Worm (Caenorhabditis elegans) whole organism, L1 larva: ENCODE measurements around the gene shw-3.
A peak's percentile ranks its signal among the peaks of the same experiment; 100 is the strongest.

Experiments used
- C16A3.4 ChIP-seq: fragments of 150-350 bp; optimal IDR thresholded peaks from 2 replicates; lab custom pipeline; 2014; ENCODE audit warnings: missing biosample characterization, missing genetic modification characterization
- F16B12.6 ChIP-seq: fragments of 150-350 bp; optimal IDR thresholded peaks from 2 replicates; lab custom pipeline; 2014; ENCODE audit warnings: missing biosample characterization, missing genetic modification characterization
- aha-1 ChIP-seq: fragments of 150-350 bp; optimal IDR thresholded peaks from 2 replicates; lab custom pipeline; 2014; ENCODE audit warnings: missing biosample characterization, missing genetic modification characterization
- aly-2 ChIP-seq: fragments of 150-350 bp; optimal IDR thresholded peaks from 2 replicates; lab custom pipeline; 2014; ENCODE audit warnings: missing biosample characterization, missing genetic modification characterization
- blmp-1 ChIP-seq: fragments of 150-350 bp; optimal IDR thresholded peaks from 2 replicates; lab custom pipeline; 2014; ENCODE audit warnings: missing biosample characterization, missing genetic modification characterization
- ceh-82 ChIP-seq, 3 experiments: fragments of 150-350 bp in 1 of 3; sonication (generic microtip) in 2 of 3; optimal IDR thresholded peaks; 2 replicates each; lab custom pipeline; 2014 to 2017; ENCODE audit warnings: missing biosample characterization in 3 of 3, missing genetic modification characterization in 3 of 3
- ceh-90 ChIP-seq: sonication (generic microtip); optimal IDR thresholded peaks from 2 replicates; lab custom pipeline; 2016; ENCODE audit warnings: missing genetic modification characterization, missing compliant biosample characterization
- ces-1 ChIP-seq: fragments of 150-350 bp; optimal IDR thresholded peaks from 2 replicates; lab custom pipeline; 2014; ENCODE audit warnings: missing biosample characterization, missing genetic modification reagents, missing genetic modification characterization
- dpl-1 ChIP-seq, 3 experiments: fragments of 150-350 bp in 2 of 3; sonication (generic microtip) in 1 of 3; optimal IDR thresholded peaks; 2 replicates each; lab custom pipeline; 2014 to 2017; ENCODE audit warnings: missing biosample characterization in 3 of 3, missing genetic modification characterization in 3 of 3, missing genetic modification reagents in 3 of 3
- dsc-1 ChIP-seq: sonication (generic microtip); optimal IDR thresholded peaks from 2 replicates; lab custom pipeline; 2016; ENCODE audit warnings: mild to moderate bottlenecking, missing genetic modification characterization, missing compliant biosample characterization
- efl-1 ChIP-seq, 4 experiments: fragments of 150-350 bp; optimal IDR thresholded peaks in 3 of 4; peaks in 1 of 4; 1 replicate in 1 of 4; 2 replicates in 3 of 4; lab custom pipeline; 2014; ENCODE audit warnings: missing biosample characterization in 2 of 4, missing genetic modification characterization in 2 of 4, missing genetic modification reagents in 2 of 4
- egl-13 ChIP-seq: sonication (generic microtip); optimal IDR thresholded peaks from 2 replicates; lab custom pipeline; 2016; ENCODE audit warnings: missing genotype, missing genetic modification reagents, missing genetic modification characterization, missing compliant biosample characterization
- ets-5 ChIP-seq: fragments of 200-800 bp; sonication (Bioruptor generic); IDR thresholded peaks from 2 replicates; pipeline ENCODE4 v1.3.6; 2022; ENCODE audit warnings: missing genetic modification characterization, missing compliant biosample characterization
- fos-1 ChIP-seq: fragments of 150-350 bp; optimal IDR thresholded peaks from 2 replicates; lab custom pipeline; 2014; ENCODE audit warnings: missing biosample characterization, missing genetic modification characterization
- grh-1 ChIP-seq: fragments of 200-800 bp; sonication (Bioruptor generic); IDR thresholded peaks from 2 replicates; pipeline ENCODE4 v1.3.6; 2022; ENCODE audit warnings: missing genetic modification reagents, missing genetic modification characterization, missing compliant biosample characterization
- hlh-17 ChIP-seq: fragments of 200-800 bp; sonication (Bioruptor generic); optimal IDR thresholded peaks from 2 replicates; lab custom pipeline; 2018; ENCODE audit warnings: missing genetic modification characterization, mild to moderate bottlenecking, missing compliant biosample characterization, moderate library complexity, borderline replicate concordance
- hlh-4 ChIP-seq: sonication (generic microtip); optimal IDR thresholded peaks from 2 replicates; lab custom pipeline; 2016; ENCODE audit warnings: mild to moderate bottlenecking, missing genetic modification characterization, missing compliant biosample characterization
- isw-1 ChIP-seq: fragments of 200-800 bp; sonication (Bioruptor generic); IDR thresholded peaks from 2 replicates; pipeline ENCODE4 v1.3.6; 2022; ENCODE audit warnings: missing genetic modification characterization, missing compliant biosample characterization
- jun-1 ChIP-seq: fragments of 150-350 bp; optimal IDR thresholded peaks from 2 replicates; lab custom pipeline; 2014; ENCODE audit warnings: missing biosample characterization, missing genetic modification reagents, missing genetic modification characterization
- lin-14 ChIP-seq: fragments of 200-800 bp; sonication (Bioruptor generic); optimal IDR thresholded peaks from 2 replicates; lab custom pipeline; 2018; ENCODE audit warnings: mild to moderate bottlenecking, missing genetic modification characterization, moderate library complexity, missing compliant biosample characterization
- lin-35 ChIP-seq, 2 experiments: fragments of 150-350 bp; optimal IDR thresholded peaks; 2 replicates each; lab custom pipeline; 2014; ENCODE audit warnings: missing biosample characterization in 2 of 2, missing genetic modification characterization in 2 of 2, missing genetic modification reagents in 2 of 2
- lin-39 ChIP-seq: fragments of 150-350 bp; optimal IDR thresholded peaks from 2 replicates; lab custom pipeline; 2014; ENCODE audit warnings: missing biosample characterization, missing genetic modification reagents, missing genetic modification characterization
- lir-3 ChIP-seq: sonication (generic microtip); optimal IDR thresholded peaks from 2 replicates; lab custom pipeline; 2016; ENCODE audit warnings: mild to moderate bottlenecking, missing genetic modification characterization, moderate library complexity, missing compliant biosample characterization; ENCODE audit not compliant: poor library complexity
- lsy-2 ChIP-seq, 2 experiments: fragments of 150-350 bp; optimal IDR thresholded peaks; 2 replicates each; lab custom pipeline; 2014; ENCODE audit warnings: missing biosample characterization in 2 of 2, missing genetic modification characterization in 2 of 2
- mab-9 ChIP-seq: fragments of 200-800 bp; sonication (Bioruptor generic); IDR thresholded peaks from 2 replicates; pipeline ENCODE4 v1.3.6; 2022; ENCODE audit warnings: missing genetic modification reagents, missing genetic modification characterization, missing compliant biosample characterization
- mep-1 ChIP-seq: fragments of 150-350 bp; optimal IDR thresholded peaks from 2 replicates; lab custom pipeline; 2014; ENCODE audit warnings: missing biosample characterization, missing genetic modification characterization
- nhr-11 ChIP-seq: fragments of 150-350 bp; optimal IDR thresholded peaks from 2 replicates; lab custom pipeline; 2014; ENCODE audit warnings: missing biosample characterization, missing genetic modification characterization
- nhr-20 ChIP-seq: sonication (generic microtip); optimal IDR thresholded peaks from 2 replicates; lab custom pipeline; 2016; ENCODE audit warnings: mild to moderate bottlenecking, missing genetic modification characterization, missing compliant biosample characterization
- nhr-237 ChIP-seq: fragments of 150-350 bp; optimal IDR thresholded peaks from 2 replicates; lab custom pipeline; 2014; ENCODE audit warnings: missing biosample characterization, missing genetic modification characterization
- nhr-28 ChIP-seq: fragments of 150-350 bp; optimal IDR thresholded peaks from 2 replicates; lab custom pipeline; 2014; ENCODE audit warnings: missing biosample characterization, missing genetic modification characterization
- nhr-47 ChIP-seq: sonication (generic microtip); optimal IDR thresholded peaks from 2 replicates; lab custom pipeline; 2016; ENCODE audit warnings: mild to moderate bottlenecking, missing genetic modification characterization, moderate library complexity, missing compliant biosample characterization
- nhr-71 ChIP-seq: sonication (generic microtip); optimal IDR thresholded peaks from 2 replicates; lab custom pipeline; 2016; ENCODE audit warnings: mild to moderate bottlenecking, missing genetic modification characterization, moderate library complexity, missing compliant biosample characterization
- nhr-77 ChIP-seq: fragments of 150-350 bp; optimal IDR thresholded peaks from 2 replicates; lab custom pipeline; 2014; ENCODE audit warnings: missing biosample characterization, missing genetic modification characterization
- nhr-85 ChIP-seq: sonication (generic microtip); peaks from one replicate; lab custom pipeline; 2016; ENCODE audit warnings: missing genetic modification characterization, inconsistent platforms, missing compliant biosample characterization
- nhr-90 ChIP-seq: sonication (generic microtip); optimal IDR thresholded peaks from 2 replicates; lab custom pipeline; 2016; ENCODE audit warnings: mild to moderate bottlenecking, missing genetic modification characterization, missing compliant biosample characterization; ENCODE audit not compliant: poor library complexity
- pax-3 ChIP-seq: fragments of 200-800 bp; sonication (Bioruptor generic); optimal IDR thresholded peaks from 2 replicates; lab custom pipeline; 2018; ENCODE audit warnings: mild to moderate bottlenecking, missing genetic modification characterization, moderate library complexity, missing compliant biosample characterization
- pqm-1 ChIP-seq: sonication (generic microtip); optimal IDR thresholded peaks from 3 replicates; lab custom pipeline; 2017; ENCODE audit warnings: missing biosample characterization, missing genetic modification characterization
- snu-23 ChIP-seq: sonication (generic microtip); optimal IDR thresholded peaks from 2 replicates; lab custom pipeline; 2016; ENCODE audit warnings: missing genetic modification characterization, missing compliant biosample characterization
- sox-4 ChIP-seq: sonication (generic microtip); optimal IDR thresholded peaks from 2 replicates; lab custom pipeline; 2016; ENCODE audit warnings: missing genetic modification characterization, missing compliant biosample characterization
- sptf-1 ChIP-seq: fragments of 150-350 bp; optimal IDR thresholded peaks from 2 replicates; lab custom pipeline; 2014; ENCODE audit warnings: missing biosample characterization, missing genetic modification characterization
- swsn-7 ChIP-seq: sonication (generic microtip); optimal IDR thresholded peaks from 2 replicates; lab custom pipeline; 2016; ENCODE audit warnings: missing genetic modification characterization, missing compliant biosample characterization
- tbx-2 ChIP-seq: sonication (generic microtip); optimal IDR thresholded peaks from 2 replicates; lab custom pipeline; 2016; ENCODE audit warnings: missing genetic modification characterization, missing compliant biosample characterization
- vab-15 ChIP-seq: sonication (generic microtip); optimal IDR thresholded peaks from 2 replicates; lab custom pipeline; 2017; ENCODE audit warnings: missing genotype, mild to moderate bottlenecking, missing genetic modification characterization, missing compliant biosample characterization
- xbp-1 ChIP-seq: sonication (generic microtip); optimal IDR thresholded peaks from 2 replicates; lab custom pipeline; 2016; ENCODE audit warnings: missing genetic modification characterization, missing compliant biosample characterization
- ztf-11 ChIP-seq, 2 experiments: sonication (generic microtip); optimal IDR thresholded peaks; 2 replicates each; lab custom pipeline; 2016 to 2017; ENCODE audit warnings: missing genetic modification characterization in 2 of 2, missing biosample characterization in 1 of 2, missing compliant biosample characterization in 1 of 2

Gene shw-3

DNA sequence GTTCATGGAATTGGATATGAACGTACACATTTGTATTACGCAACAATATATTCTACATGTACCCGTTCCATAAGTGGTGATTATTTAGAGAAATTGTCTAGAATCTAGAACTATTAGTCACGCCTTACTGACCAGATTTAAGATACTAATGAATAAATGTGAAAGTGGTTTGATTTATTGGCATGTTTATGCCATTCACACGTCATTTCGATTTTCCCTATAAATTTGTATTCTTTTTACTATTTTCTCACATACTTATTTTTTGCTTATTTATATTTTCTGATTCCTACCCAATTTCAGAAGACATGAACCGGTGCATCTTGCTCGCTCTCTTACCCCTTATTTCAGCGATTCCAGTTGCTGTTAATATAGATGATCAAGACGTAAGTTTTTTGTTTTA is 1.3 kb upstream of the shw-3 start, which contains the start of gene F15B9.8:
Gene F15B9.8, plus strand, starts transcription at position 301 of the 400 bp plus-strand sequence.
- TF ChIP-seq nhr-85 (peak; percentile 42), hlh-4 (no peak), ceh-90 (tag; lab: Kevin White, UChicago) (no peak), F16B12.6 (tag; lab: Kevin White, UChicago) (no peak), nhr-11 (tag; lab: Kevin White, UChicago) (no peak)

DNA sequence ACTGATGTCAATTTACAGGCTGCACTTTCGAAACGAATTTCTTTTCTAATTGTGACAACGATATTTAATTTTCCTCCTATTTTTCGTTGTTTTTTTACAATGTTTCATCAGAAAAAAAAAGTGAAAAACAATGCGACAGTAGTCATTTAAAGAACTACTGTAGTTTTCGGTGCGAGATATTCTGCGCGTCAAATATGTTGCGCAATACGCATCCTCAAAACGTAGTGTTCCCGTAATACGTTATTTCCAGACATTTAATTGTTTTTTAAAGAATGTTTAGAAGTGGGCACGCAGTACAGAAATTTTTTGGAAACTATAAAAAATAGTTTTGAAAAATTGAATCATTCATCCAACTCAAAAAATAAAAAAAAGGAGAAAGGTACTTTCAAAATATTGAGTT is 12.9 kb downstream of the shw-3 start:
- no peak for TF ChIP-seq dsc-1 (tag; lab: Kevin White, UChicago)
- no peak for TF ChIP-seq grh-1
- no peak for TF ChIP-seq pqm-1 (tag; lab: Kevin White, UChicago)

DNA sequence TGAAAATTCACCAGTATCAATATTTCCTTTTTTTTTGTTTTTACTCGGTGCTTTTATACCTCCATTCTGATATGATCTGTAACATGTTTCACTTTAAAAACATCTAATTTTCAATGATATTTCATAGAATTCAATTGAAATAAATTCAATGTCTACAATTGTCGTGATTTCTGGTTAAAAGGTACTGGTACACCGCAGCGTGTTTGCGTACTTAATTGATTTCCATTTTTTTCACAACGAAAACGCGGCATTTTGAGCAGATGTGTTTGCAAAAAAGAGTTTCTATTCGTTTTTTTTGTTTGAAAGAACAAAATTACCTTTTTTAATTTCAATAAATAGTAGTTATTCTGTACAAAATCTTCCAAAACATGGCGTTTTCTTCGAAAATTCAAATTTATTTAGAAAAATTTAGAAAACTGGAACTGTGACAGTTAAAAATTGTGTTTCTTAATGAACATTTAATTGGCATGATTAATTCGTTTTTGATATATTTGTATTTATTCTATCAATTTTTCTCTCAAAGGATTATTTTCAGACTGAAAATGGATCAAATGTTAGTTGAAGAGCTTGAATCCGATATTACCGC is 16.3 kb downstream of the shw-3 start, which contains the start of gene pnn-1:
Gene pnn-1, plus strand, starts transcription at position 536 of the 586 bp plus-strand sequence.
- TF ChIP-seq ztf-11 (tag; optimal IDR thresholded peaks at IDR 0.05; lab: Kevin White, UChicago) = no peak
- peak; percentile 44 for TF ChIP-seq C16A3.4 (tag; lab: Kevin White, UChicago)
- TF ChIP-seq tbx-2 (tag; lab: Kevin White, UChicago) = peak; percentile 12
- no peak for TF ChIP-seq jun-1
- TF ChIP-seq blmp-1 (tag; lab: Kevin White, UChicago) = peak; percentile 41
- TF ChIP-seq nhr-47 (tag; lab: Kevin White, UChicago) = peak; percentile 37
- TF ChIP-seq vab-15 (tag; lab: Kevin White, UChicago) = no peak
- TF ChIP-seq nhr-90 (tag; lab: Kevin White, UChicago) = no peak
- peak; percentile 87 for TF ChIP-seq F16B12.6 (tag; lab: Kevin White, UChicago)
- TF ChIP-seq lsy-2 (tag; optimal IDR thresholded peaks at IDR 0.05; lab: Kevin White, UChicago) = peak; percentile 71 to 86
- TF ChIP-seq mep-1 = peak; percentile 58
- peak; percentile 45 for TF ChIP-seq snu-23
- TF ChIP-seq ces-1 (GFP tag; lab: Kevin White, UChicago) = no peak
- peak; percentile 40 to 58 for TF ChIP-seq efl-1 (optimal IDR thresholded peaks at IDR 0.05; lab: Kevin White, UChicago)
- TF ChIP-seq efl-1 (GFP tag; optimal IDR thresholded peaks at IDR 0.05 in 1 of 2; lab: Kevin White, UChicago) = peak; percentile 49 to 95
- TF ChIP-seq dpl-1 (GFP tag; optimal IDR thresholded peaks at IDR 0.05; lab: Kevin White, UChicago) = peak; percentile 29 to 69 (median 63)
- no peak for TF ChIP-seq aha-1 (tag; lab: Kevin White, UChicago)
- TF ChIP-seq nhr-28 (tag; lab: Kevin White, UChicago) = no peak
- TF ChIP-seq lir-3 (tag; lab: Kevin White, UChicago) = no peak
- TF ChIP-seq ceh-82 (tag; optimal IDR thresholded peaks at IDR 0.05; lab: Kevin White, UChicago) = no peak
- no peak for TF ChIP-seq aly-2
- no peak for TF ChIP-seq egl-13
- TF ChIP-seq nhr-71 (tag; lab: Kevin White, UChicago) = peak; percentile 44
- TF ChIP-seq lin-35 (GFP tag; optimal IDR thresholded peaks at IDR 0.05; lab: Kevin White, UChicago) = peak; percentile 28 to 63
- no peak for TF ChIP-seq pax-3 (tag; lab: Kevin White, UChicago)
- no peak for TF ChIP-seq lin-39
- peak; percentile 31 for TF ChIP-seq xbp-1
- no peak for TF ChIP-seq mab-9 (GFP tag; lab: Robert Waterston, UW)
- no peak for TF ChIP-seq sptf-1 (tag; lab: Kevin White, UChicago)
- TF ChIP-seq lin-14 (GFP tag; lab: Kevin White, UChicago) = peak; percentile 37
- TF ChIP-seq, all 84 proteins: peak for 14

DNA sequence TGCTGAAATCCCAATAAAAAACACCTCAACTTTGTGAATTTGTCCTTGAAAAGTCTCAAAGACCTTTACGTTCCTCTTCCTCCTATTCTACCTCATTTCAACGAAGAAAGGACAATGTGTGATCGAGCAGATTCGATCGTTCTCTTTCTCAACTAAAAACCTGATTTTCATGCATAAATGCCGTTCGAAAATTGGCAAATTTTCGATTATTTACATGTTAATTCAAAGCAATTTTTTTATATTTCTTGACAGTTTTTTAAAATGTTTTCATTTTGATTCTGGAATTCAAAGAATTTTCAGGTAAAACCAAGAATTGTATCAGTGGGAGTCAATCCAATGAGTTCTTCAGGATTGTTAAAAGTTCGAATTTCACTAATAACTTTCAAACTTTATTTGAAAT is 18.4 kb downstream of the shw-3 start, which contains the start of gene lin-46:
Gene lin-46, plus strand, starts transcription at position 301 of the 400 bp plus-strand sequence.
- TF ChIP-seq isw-1 (GFP tag; lab: Robert Waterston, UW) (no peak), ceh-82 (tag; optimal IDR thresholded peaks at IDR 0.05; lab: Kevin White, UChicago) (no peak), sox-4 (tag; lab: Kevin White, UChicago) (no peak), hlh-17 (GFP tag; lab: Kevin White, UChicago) (no peak), nhr-20 (tag; lab: Kevin White, UChicago) (no peak), nhr-237 (tag; lab: Kevin White, UChicago) (no peak), fos-1 (tag; lab: Kevin White, UChicago) (no peak), efl-1 (optimal IDR thresholded peaks at IDR 0.05; lab: Kevin White, UChicago) (no peak), efl-1 (GFP tag; optimal IDR thresholded peaks at IDR 0.05 in 1 of 2; lab: Kevin White, UChicago) (no peak), swsn-7 (tag; lab: Kevin White, UChicago) (no peak), ets-5 (GFP tag; lab: Robert Waterston, UW) (no peak), nhr-77 (tag; lab: Kevin White, UChicago) (no peak), tbx-2 (tag; lab: Kevin White, UChicago) (no peak)
